Worm (Caenorhabditis elegans) whole organism, mixed stage, embryonic: ENCODE measurements around the gene osgn-1.

Source experiments
- M03D4.4 ChIP-seq: sonication (generic microtip); optimal IDR thresholded peaks from 2 replicates; lab custom pipeline; 2017; ENCODE audit warnings: mild to moderate bottlenecking, missing genetic modification characterization, missing compliant biosample characterization
- ceh-83 ChIP-seq: fragments of 200-800 bp; sonication (Bioruptor generic); optimal IDR thresholded peaks from 2 replicates; lab custom pipeline; 2018; ENCODE audit warnings: mild to moderate bottlenecking, missing genetic modification characterization, missing compliant biosample characterization
- ces-1 ChIP-seq: fragments of 150-350 bp; optimal IDR thresholded peaks from 2 replicates; lab custom pipeline; 2014; ENCODE audit warnings: missing biosample characterization, missing genetic modification reagents, missing genetic modification characterization
- cnd-1 ChIP-seq: fragments of 200-800 bp; sonication (Bioruptor generic); optimal IDR thresholded peaks from 2 replicates; lab custom pipeline; 2018; ENCODE audit warnings: mild to moderate bottlenecking, missing genetic modification characterization, missing compliant biosample characterization
- drap-1 ChIP-seq: fragments of 200-800 bp; sonication (Bioruptor generic); optimal IDR thresholded peaks from 3 replicates; lab custom pipeline; 2018; ENCODE audit warnings: mild to moderate bottlenecking, missing genetic modification characterization, missing compliant biosample characterization
- ham-2 ChIP-seq: fragments of 200-800 bp; sonication (Bioruptor generic); optimal IDR thresholded peaks from 2 replicates; lab custom pipeline; 2018; ENCODE audit warnings: mild to moderate bottlenecking, missing genetic modification characterization, missing compliant biosample characterization
- lin-32 ChIP-seq: fragments of 200-800 bp; sonication (Bioruptor generic); optimal IDR thresholded peaks from 2 replicates; lab custom pipeline; 2018; ENCODE audit warnings: mild to moderate bottlenecking, missing genetic modification characterization, missing compliant biosample characterization
- lsy-2 ChIP-seq: fragments of 150-350 bp; optimal IDR thresholded peaks from 2 replicates; lab custom pipeline; 2014; ENCODE audit warnings: missing biosample characterization, missing genetic modification characterization
- mab-5 ChIP-seq: fragments of 150-350 bp; optimal IDR thresholded peaks from 2 replicates; lab custom pipeline; 2014; ENCODE audit warnings: missing biosample characterization, missing genetic modification characterization
- mls-2 ChIP-seq: sonication (generic microtip); optimal IDR thresholded peaks from 2 replicates; lab custom pipeline; 2016; ENCODE audit warnings: mild to moderate bottlenecking, missing genetic modification characterization, moderate library complexity, missing compliant biosample characterization
- nhr-28 ChIP-seq: fragments of 150-350 bp; optimal IDR thresholded peaks from 2 replicates; lab custom pipeline; 2014; ENCODE audit warnings: missing biosample characterization, missing genetic modification characterization
- tbx-8 ChIP-seq: fragments of 200-800 bp; sonication (Bioruptor generic); optimal IDR thresholded peaks from 2 replicates; lab custom pipeline; 2018; ENCODE audit warnings: mild to moderate bottlenecking, missing genetic modification characterization, moderate library complexity, missing compliant biosample characterization
- unc-62 ChIP-seq: fragments of 150-350 bp; optimal IDR thresholded peaks from 2 replicates; lab custom pipeline; 2014; ENCODE audit warnings: missing biosample characterization, missing genetic modification reagents, missing genetic modification characterization

Gene osgn-1

DNA sequence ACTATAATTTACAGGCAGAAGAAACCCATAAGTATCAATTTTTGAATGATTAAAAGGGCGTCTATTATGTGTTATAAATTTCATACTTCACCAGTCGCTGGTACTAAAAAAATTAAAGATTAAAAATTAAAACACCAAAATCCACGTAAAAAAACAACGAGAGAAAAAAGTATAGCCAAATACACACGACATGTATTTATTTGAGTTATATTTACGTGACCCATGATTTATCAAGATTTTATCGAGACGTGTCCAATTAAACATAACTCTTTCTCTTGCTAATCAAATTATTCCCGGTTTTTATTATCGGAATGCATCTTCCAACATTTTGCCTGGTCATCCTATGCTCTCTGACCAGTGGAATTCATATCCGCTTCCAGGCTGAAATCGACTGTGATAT lies 60.1 kb downstream of the osgn-1 start, which contains the start of gene F36A4.4:
TSS of gene F36A4.4 (plus strand) at position 301 of the 400 bp plus-strand sequence.
- TF ChIP-seq cnd-1 (tag; lab: Kevin White, UChicago) (no peak), lin-32 (no peak), nhr-28 (tag; lab: Kevin White, UChicago) (no peak), ces-1 (GFP tag; lab: Kevin White, UChicago) (no peak), lsy-2 (tag; lab: Kevin White, UChicago) (no peak), ceh-83 (GFP tag; lab: Kevin White, UChicago) (no peak), mls-2 (tag; lab: Kevin White, UChicago) (no peak), M03D4.4 (tag; lab: Kevin White, UChicago) (no peak), drap-1 (GFP tag; lab: Kevin White, UChicago) (no peak), mab-5 (tag; lab: Kevin White, UChicago) (no peak), tbx-8 (GFP tag; lab: Kevin White, UChicago) (no peak), unc-62 (GFP tag; lab: Kevin White, UChicago) (no peak), ham-2 (GFP tag; lab: Kevin White, UChicago) (no peak)
- TF ChIP-seq, all 35 proteins: peak for 0
